Fruit fly (Drosophila melanogaster) whole organism, embryonic: Measurements from ENCODE around the gene eIF3d1.

Source experiments
- Blimp-1 ChIP-seq: fragments of 200-800 bp; sonication (Bioruptor generic); optimal IDR thresholded peaks from 3 replicates; lab custom pipeline; 2018; ENCODE audit warnings: missing biosample characterization, missing genetic modification characterization, mild to moderate bottlenecking, moderate library complexity, missing genetic modification reagents
- C15 ChIP-seq: fragments of 200-800 bp; sonication (Bioruptor generic); IDR thresholded peaks from 3 replicates; pipeline ENCODE4 v1.3.6; 2022; ENCODE audit warnings: missing biosample characterization, missing genetic modification characterization
- CG11695 ChIP-seq: fragments of 200-800 bp; sonication (Bioruptor generic); IDR thresholded peaks from 3 replicates; pipeline ENCODE4 v1.3.6; 2022; ENCODE audit warnings: missing biosample characterization, missing genetic modification characterization
- CG15073 ChIP-seq: fragments of 200-800 bp; sonication (Bioruptor generic); optimal IDR thresholded peaks from 2 replicates; lab custom pipeline; 2016; ENCODE audit warnings: missing biosample characterization, missing genetic modification characterization
- CG15479 ChIP-seq: fragments of 200-800 bp; sonication (Bioruptor generic); optimal IDR thresholded peaks from 3 replicates; lab custom pipeline; 2019; ENCODE audit warnings: missing biosample characterization, mild to moderate bottlenecking, missing genetic modification characterization, moderate library complexity
- CG17359 ChIP-seq: fragments of 200-800 bp; sonication (Bioruptor generic); optimal IDR thresholded peaks from 3 replicates; lab custom pipeline; 2018; ENCODE audit warnings: missing biosample characterization, mild to moderate bottlenecking, missing genetic modification characterization, moderate library complexity
- CG2889 ChIP-seq: fragments of 200-800 bp; sonication (Bioruptor generic); IDR thresholded peaks from 3 replicates; pipeline ENCODE4 v1.3.6; 2022; ENCODE audit warnings: missing biosample characterization, missing genetic modification characterization
- CG3065 ChIP-seq: fragments of 200-800 bp; sonication (Bioruptor generic); optimal IDR thresholded peaks from 2 replicates; lab custom pipeline; 2016; ENCODE audit warnings: missing biosample characterization, missing genetic modification characterization
- CG31365 ChIP-seq: fragments of 200-800 bp; sonication (Bioruptor generic); optimal IDR thresholded peaks from 2 replicates; lab custom pipeline; 2018; ENCODE audit warnings: missing biosample characterization, mild to moderate bottlenecking, missing genetic modification characterization
- CG3726 ChIP-seq: fragments of 200-800 bp; sonication (Bioruptor generic); IDR thresholded peaks from 3 replicates; pipeline ENCODE4, ENCODE4 v1.3.6; 2022; ENCODE audit warnings: missing biosample characterization, missing genetic modification characterization
- CG42726 ChIP-seq: fragments of 200-800 bp; sonication (Bioruptor generic); IDR thresholded peaks from 2 replicates; pipeline ENCODE4 v1.3.6; 2022; ENCODE audit warnings: missing biosample characterization, missing genetic modification characterization; ENCODE audit not compliant: partially characterized antibody
- CG4730 ChIP-seq: fragments of 200-800 bp; sonication (Bioruptor generic); IDR thresholded peaks from 2 replicates; pipeline ENCODE4 v1.3.6; 2022; ENCODE audit warnings: missing biosample characterization, missing genetic modification characterization
- CG4820 ChIP-seq: fragments of 200-800 bp; sonication (Bioruptor generic); optimal IDR thresholded peaks from 3 replicates; lab custom pipeline; 2016; ENCODE audit warnings: missing biosample characterization, missing genetic modification characterization
- CG6175 ChIP-seq: fragments of 200-800 bp; sonication (Bioruptor generic); IDR thresholded peaks from 3 replicates; pipeline ENCODE4 v1.3.6; 2022; ENCODE audit warnings: missing biosample characterization, missing genetic modification characterization
- CG7271 ChIP-seq: fragments of 200-800 bp; sonication (Bioruptor generic); optimal IDR thresholded peaks from 2 replicates; lab custom pipeline; 2018; ENCODE audit warnings: missing biosample characterization, mild to moderate bottlenecking, missing genetic modification characterization, moderate library complexity
- CG7745 ChIP-seq: fragments of 200-800 bp; sonication (Bioruptor generic); optimal IDR thresholded peaks from 2 replicates; lab custom pipeline; 2018; ENCODE audit warnings: missing biosample characterization, mild to moderate bottlenecking, missing genetic modification characterization, moderate library complexity
- CG7963 ChIP-seq: fragments of 200-800 bp; sonication (Bioruptor generic); IDR thresholded peaks from 3 replicates; pipeline ENCODE4 v1.3.6; 2022; ENCODE audit warnings: missing biosample characterization, missing genetic modification characterization; ENCODE audit not compliant: partially characterized antibody
- CG8478 ChIP-seq: fragments of >200 bp; optimal IDR thresholded peaks from 2 replicates; lab custom pipeline; 2018
- CG8765 ChIP-seq: fragments of 200-800 bp; sonication (Bioruptor generic); IDR thresholded peaks from 2 replicates; pipeline ENCODE4 v1.3.6; 2022; ENCODE audit warnings: missing biosample characterization, missing genetic modification characterization
- Camta ChIP-seq: fragments of 200-800 bp; sonication (Bioruptor generic); optimal IDR thresholded peaks from 2 replicates; lab custom pipeline; 2016; ENCODE audit warnings: missing biosample characterization, missing genetic modification characterization
- H2.0 ChIP-seq: fragments of 200-800 bp; sonication (Bioruptor generic); IDR thresholded peaks from 2 replicates; pipeline ENCODE4 v1.3.6; 2022; ENCODE audit warnings: missing biosample characterization, missing genetic modification characterization
- HHEX ChIP-seq: fragments of 200-800 bp; sonication (Bioruptor generic); optimal IDR thresholded peaks from 3 replicates; lab custom pipeline; 2017; ENCODE audit warnings: missing biosample characterization, mild to moderate bottlenecking, missing genetic modification characterization, missing genetic modification reagents
- Hr78 ChIP-seq, 2 experiments: fragments of 200-800 bp in 1 of 2; fragments of >200 bp in 1 of 2; sonication (Bioruptor generic) in 1 of 2; optimal IDR thresholded peaks; 2 replicates each; lab custom pipeline; 2017 to 2019; ENCODE audit warnings: missing biosample characterization in 2 of 2, missing genetic modification characterization in 2 of 2, mild to moderate bottlenecking in 1 of 2, moderate library complexity in 1 of 2
- Lpt ChIP-seq: fragments of >200 bp; optimal IDR thresholded peaks from 2 replicates; lab custom pipeline; 2018; ENCODE audit warnings: missing biosample characterization, missing genetic modification characterization
- Mes4 ChIP-seq: fragments of 200-800 bp; sonication (Bioruptor generic); optimal IDR thresholded peaks from 2 replicates; lab custom pipeline; 2016; ENCODE audit warnings: missing biosample characterization, missing genetic modification characterization
- Nf-YC ChIP-seq: fragments of 200-800 bp; optimal IDR thresholded peaks from 3 replicates; lab custom pipeline; 2019; ENCODE audit warnings: missing biosample characterization, mild to moderate bottlenecking, missing genetic modification characterization, moderate library complexity
- Opbp ChIP-seq: fragments of 200-800 bp; sonication (Bioruptor generic); IDR thresholded peaks from 3 replicates; pipeline ENCODE4 v1.3.6; 2022; ENCODE audit warnings: missing biosample characterization, missing genetic modification characterization; ENCODE audit not compliant: partially characterized antibody
- PHDP ChIP-seq: fragments of 200-800 bp; sonication (Bioruptor generic); optimal IDR thresholded peaks from 3 replicates; lab custom pipeline; 2018; ENCODE audit warnings: missing biosample characterization, mild to moderate bottlenecking, missing genetic modification characterization, moderate library complexity
- Rfx ChIP-seq: fragments of 200-800 bp; sonication (Bioruptor generic); IDR thresholded peaks from 2 replicates; pipeline ENCODE4 v1.3.6; 2022; ENCODE audit warnings: missing biosample characterization, missing genetic modification characterization
- ac ChIP-seq: fragments of 200-800 bp; sonication (Bioruptor generic); optimal IDR thresholded peaks from 3 replicates; lab custom pipeline; 2017; ENCODE audit warnings: missing biosample characterization, mild to moderate bottlenecking, missing genetic modification characterization
- bowl ChIP-seq: fragments of 200-800 bp; sonication (Bioruptor generic); IDR thresholded peaks from 2 replicates; pipeline ENCODE4 v1.3.6; 2022; ENCODE audit warnings: missing biosample characterization, missing genetic modification characterization
- cad ChIP-seq: fragments of >200 bp; optimal IDR thresholded peaks from 2 replicates; lab custom pipeline; 2017; ENCODE audit warnings: missing biosample characterization, missing genetic modification characterization
- cas ChIP-seq: fragments of 200-800 bp; sonication (Bioruptor generic); IDR thresholded peaks from 2 replicates; pipeline ENCODE4 v1.3.6; 2022; ENCODE audit warnings: missing biosample characterization, missing genetic modification characterization
- chif ChIP-seq, 2 experiments: fragments of 200-800 bp; sonication (Bioruptor generic); optimal IDR thresholded peaks; 3 replicates each; lab custom pipeline; 2016; ENCODE audit warnings: missing biosample characterization in 2 of 2, missing genetic modification characterization in 2 of 2
- disco-r ChIP-seq: fragments of 200-800 bp; sonication (Bioruptor generic); optimal IDR thresholded peaks from 2 replicates; lab custom pipeline; 2016; ENCODE audit warnings: missing biosample characterization, missing genetic modification characterization
- esg ChIP-seq: fragments of 200-800 bp; sonication (Bioruptor generic); conservative IDR thresholded peaks from 2 replicates; pipeline ENCODE4 v1.3.6; 2022; ENCODE audit warnings: missing biosample characterization, missing genetic modification characterization
- fd64A ChIP-seq: fragments of 200-800 bp; sonication (Bioruptor generic); optimal IDR thresholded peaks from 3 replicates; lab custom pipeline; 2018; ENCODE audit warnings: missing biosample characterization, mild to moderate bottlenecking, missing genetic modification characterization
- jing ChIP-seq: fragments of 200-800 bp; sonication (Bioruptor generic); optimal IDR thresholded peaks from 2 replicates; lab custom pipeline; 2018; ENCODE audit warnings: missing biosample characterization, mild to moderate bottlenecking, missing genetic modification characterization
- lbe ChIP-seq: fragments of 200-800 bp; sonication (Bioruptor generic); optimal IDR thresholded peaks from 2 replicates; lab custom pipeline; 2016; ENCODE audit warnings: missing biosample characterization, mild to moderate bottlenecking, missing genetic modification characterization
- luna ChIP-seq: fragments of 200-800 bp; sonication (Bioruptor generic); optimal IDR thresholded peaks from 2 replicates; lab custom pipeline; 2016; ENCODE audit warnings: missing biosample characterization, missing genetic modification characterization
- p53 ChIP-seq: fragments of 200-800 bp; sonication (Bioruptor generic); optimal IDR thresholded peaks from 2 replicates; lab custom pipeline; 2016; ENCODE audit warnings: missing biosample characterization, missing genetic modification characterization
- repo ChIP-seq: fragments of 200-800 bp; sonication (Bioruptor generic); optimal IDR thresholded peaks from 2 replicates; lab custom pipeline; 2016; ENCODE audit warnings: missing biosample characterization, missing genetic modification characterization
- ro ChIP-seq: fragments of 200-800 bp; sonication (Bioruptor generic); IDR thresholded peaks from 2 replicates; pipeline ENCODE4 v1.3.6; 2022; ENCODE audit warnings: missing biosample characterization, missing genetic modification characterization
- run ChIP-seq: fragments of 200-800 bp; sonication (Bioruptor generic); optimal IDR thresholded peaks from 3 replicates; lab custom pipeline; 2018; ENCODE audit warnings: missing biosample characterization, mild to moderate bottlenecking, missing genetic modification characterization
- sna ChIP-seq: fragments of 200-800 bp; sonication (Bioruptor generic); IDR thresholded peaks from 2 replicates; pipeline ENCODE4 v1.3.6; 2022; ENCODE audit warnings: missing biosample characterization, missing genetic modification characterization; ENCODE audit not compliant: partially characterized antibody
- stc ChIP-seq: fragments of 200-800 bp; sonication (Bioruptor generic); IDR thresholded peaks from 2 replicates; pipeline ENCODE4 v1.3.6; 2022; ENCODE audit warnings: missing biosample characterization, missing genetic modification characterization
- trh ChIP-seq: fragments of 200-800 bp; sonication (Bioruptor generic); optimal IDR thresholded peaks from 2 replicates; lab custom pipeline; 2016; ENCODE audit warnings: missing biosample characterization, missing genetic modification characterization
- unpg ChIP-seq: fragments of 200-800 bp; sonication (Bioruptor generic); optimal IDR thresholded peaks from 3 replicates; lab custom pipeline; 2018; ENCODE audit warnings: missing biosample characterization, mild to moderate bottlenecking, missing genetic modification characterization, moderate library complexity
- wdn ChIP-seq: fragments of 200-800 bp; sonication (Bioruptor generic); IDR thresholded peaks from 2 replicates; pipeline ENCODE4 v1.3.6; 2022; ENCODE audit warnings: missing biosample characterization, missing genetic modification characterization
- zfh2 ChIP-seq: fragments of 200-800 bp; sonication (Bioruptor generic); optimal IDR thresholded peaks from 2 replicates; lab custom pipeline; 2016; ENCODE audit warnings: missing biosample characterization, missing genetic modification characterization

eIF3d1 gene

DNA sequence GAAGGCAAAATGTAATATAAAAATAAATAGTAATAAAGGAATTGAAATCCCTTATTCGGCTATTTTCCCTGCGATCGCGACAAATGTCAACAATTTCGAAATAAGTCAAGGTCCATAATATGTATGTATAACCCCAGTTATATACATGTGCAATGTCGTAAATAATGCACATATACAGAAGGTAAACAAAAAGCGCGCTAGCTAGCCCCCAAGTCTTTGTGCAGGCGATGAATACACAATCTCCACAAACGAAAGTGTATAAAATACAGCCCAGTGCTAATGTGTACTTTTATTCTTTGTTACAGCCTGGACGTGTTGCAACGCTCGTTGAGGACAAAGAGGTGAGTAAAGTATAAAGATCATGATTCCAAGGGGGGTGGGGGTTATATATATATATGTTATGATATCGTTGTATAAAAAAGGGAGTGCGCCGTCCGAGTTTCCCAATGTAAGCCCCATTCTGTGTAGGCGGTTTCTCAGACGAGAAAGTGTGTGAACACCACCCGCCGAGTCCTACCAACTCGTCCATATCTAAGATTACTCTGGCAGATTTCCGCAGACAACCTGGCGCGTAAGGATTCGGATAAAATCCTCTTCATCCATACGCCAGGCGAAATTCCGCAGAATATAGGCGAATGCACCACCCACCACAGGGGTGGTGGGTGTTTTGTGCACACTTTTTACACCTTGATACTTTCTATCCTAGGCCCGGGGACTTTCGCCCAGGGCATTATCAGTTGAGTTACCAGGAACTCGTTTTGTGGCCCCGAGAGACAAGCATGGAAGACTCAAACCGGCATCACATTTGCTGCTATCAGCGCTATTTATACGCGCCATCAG is 50.0 kb downstream of the eIF3d1 start (continued):
- no peak for TF ChIP-seq ac
- no peak for TF ChIP-seq Mes4
- TF ChIP-seq CG7963 (GFP tag; lab: Robert Waterston, UW): peak; percentile 58; the same call in 2 of the 3 replicates
- TF ChIP-seq CG4820: no peak
- peak in 1 of 2 experiments; percentile 30 for TF ChIP-seq Hr78 (GFP tag; optimal IDR thresholded peaks at IDR 0.05; lab: Kevin White, UChicago)
- peak; percentile 69 for TF ChIP-seq CG15479
- TF ChIP-seq cad (GFP tag; lab: Kevin White, UChicago): peak; percentile 5
- no peak for TF ChIP-seq fd64A (GFP tag; lab: Kevin White, UChicago)
- no peak for TF ChIP-seq luna (GFP tag; lab: Kevin White, UChicago)
- TF ChIP-seq HHEX: peak; percentile 35
- no peak for TF ChIP-seq CG3726
- TF ChIP-seq bowl: no peak
- peak; percentile 4 for TF ChIP-seq PHDP
- TF ChIP-seq jing (GFP tag; lab: Kevin White, UChicago): no peak
- TF ChIP-seq CG7271 (tag; lab: Kevin White, UChicago): no peak
- peak; percentile 38 for TF ChIP-seq Nf-YC (tag; lab: Kevin White, UChicago)
- no peak for TF ChIP-seq CG31365 (tag; lab: Kevin White, UChicago)
- TF ChIP-seq Rfx (GFP tag; lab: Robert Waterston, UW): peak; percentile 4; the same call in 1 of the 2 replicates
- TF ChIP-seq CG2889 (GFP tag; lab: Robert Waterston, UW): no peak
- no peak for TF ChIP-seq CG7745 (tag; lab: Kevin White, UChicago)
- TF ChIP-seq repo (GFP tag; lab: Kevin White, UChicago): no peak
- TF ChIP-seq trh (GFP tag; lab: Kevin White, UChicago): no peak
- no peak for TF ChIP-seq chif (GFP tag; optimal IDR thresholded peaks at IDR 0.05; lab: Kevin White, UChicago)
- TF ChIP-seq stc (GFP tag; lab: Robert Waterston, UW): 0 out of 2 replicates have a peak, but pooled peaks have one; percentile 32
- TF ChIP-seq CG4730: no peak
- TF ChIP-seq CG17359 (tag; lab: Kevin White, UChicago): no peak
- no peak for TF ChIP-seq C15 (GFP tag; lab: Robert Waterston, UW)
- TF ChIP-seq cas (GFP tag; lab: Robert Waterston, UW): no peak
- no peak for TF ChIP-seq Blimp-1 (GFP tag; lab: Kevin White, UChicago)
- TF ChIP-seq esg: no peak
- no peak for TF ChIP-seq lbe (GFP tag; lab: Kevin White, UChicago)
- 0 out of 2 replicates have a peak, but pooled peaks have one; percentile 31 for TF ChIP-seq CG8765 (GFP tag; lab: Robert Waterston, UW)
- TF ChIP-seq disco-r (GFP tag; lab: Kevin White, UChicago): no peak
- no peak for TF ChIP-seq CG3065 (GFP tag; lab: Kevin White, UChicago)
- no peak for TF ChIP-seq ro (GFP tag; lab: Robert Waterston, UW)
- peak; percentile 75 for TF ChIP-seq Opbp (GFP tag; lab: Robert Waterston, UW)
- TF ChIP-seq H2.0 (GFP tag; lab: Robert Waterston, UW): no peak
- TF ChIP-seq zfh2 (GFP tag; lab: Kevin White, UChicago): no peak
- no peak for TF ChIP-seq CG15073 (GFP tag; lab: Kevin White, UChicago)
- no peak; the same call in 1 of the 2 replicates for TF ChIP-seq sna (GFP tag; lab: Robert Waterston, UW)
- TF ChIP-seq CG8478 (lab: Kevin White, UChicago): no peak
- TF ChIP-seq run (tag; lab: Kevin White, UChicago): no peak
- TF ChIP-seq CG11695 (GFP tag; lab: Robert Waterston, UW): peak; percentile 18; the same call in 1 of the 3 replicates
- no peak for TF ChIP-seq Camta (GFP tag; lab: Kevin White, UChicago)
- no peak for TF ChIP-seq p53 (GFP tag; lab: Kevin White, UChicago)
- TF ChIP-seq unpg (GFP tag; lab: Kevin White, UChicago): no peak
- no peak for TF ChIP-seq Lpt (GFP tag; lab: Kevin White, UChicago)
- peak; percentile 84 for TF ChIP-seq CG42726 (GFP tag; lab: Robert Waterston, UW)
- no peak for TF ChIP-seq wdn (GFP tag; lab: Robert Waterston, UW)
- TF ChIP-seq CG6175 (GFP tag; lab: Robert Waterston, UW): no peak
